In the genomic region with DNA sequence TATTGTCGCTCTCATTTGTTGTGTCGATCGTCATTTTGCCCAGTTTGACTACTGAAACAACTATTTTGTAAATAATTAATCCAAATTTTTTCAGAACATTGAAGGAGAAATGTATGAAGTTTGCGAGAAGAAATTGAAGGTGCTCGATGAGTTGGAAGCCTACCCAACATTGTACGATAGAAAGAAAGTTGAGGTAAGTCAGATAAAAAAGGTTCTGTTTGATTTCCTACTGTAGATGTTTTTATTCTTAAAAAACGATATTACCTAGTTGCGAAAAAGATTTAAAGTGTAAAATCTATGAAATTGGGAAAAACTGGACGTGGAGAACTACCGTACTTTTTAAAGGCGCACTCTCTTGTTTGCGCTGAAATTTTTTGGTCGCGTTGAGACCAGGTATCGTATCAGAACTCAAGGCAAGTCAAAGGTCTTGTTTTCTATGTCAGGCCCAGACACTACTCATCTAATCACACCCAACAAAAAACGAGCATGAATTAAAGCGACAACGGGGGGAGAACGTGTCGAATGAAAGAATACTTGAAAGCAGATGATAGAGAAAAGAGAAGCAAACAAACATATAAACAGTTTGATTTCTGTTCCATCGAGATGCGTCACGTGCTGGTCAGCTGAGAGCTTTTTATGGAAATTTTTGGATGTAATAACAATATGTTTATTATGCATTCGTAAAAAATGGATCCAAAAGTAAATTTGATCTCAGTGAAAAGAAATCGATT, we compare ENCODE assay signal across 5 worm cellular contexts.
TF ChIP-seq lines count a peak whose summit lies in the region.

A gene (minus strand): TSS at position 51 of the 731 bp plus-strand sequence.

TF ChIP-seq in whole organism, L1 larva, 84 proteins besides CTCF, POLR2A, EP300 and RAD21:
- no peak for TF ChIP-seq ceh-8 (GFP tag; optimal IDR thresholded peaks at IDR 0.05; lab: Kevin White, UChicago)
- TF ChIP-seq efl-1 (optimal IDR thresholded peaks at IDR 0.05; lab: Kevin White, UChicago) = no peak
- peak in 1 of 2 experiments; percentile 26 for TF ChIP-seq efl-1 (GFP tag; optimal IDR thresholded peaks at IDR 0.05 in 1 of 2; lab: Kevin White, UChicago)
- no peak for TF ChIP-seq skn-1 (tag; optimal IDR thresholded peaks at IDR 0.05; lab: Kevin White, UChicago)
- TF ChIP-seq dpl-1 (GFP tag; optimal IDR thresholded peaks at IDR 0.05; lab: Kevin White, UChicago) = no peak
- TF ChIP-seq C16A3.4 (tag; optimal IDR thresholded peaks at IDR 0.05; lab: Kevin White, UChicago) = peak; percentile 1
- no peak for TF ChIP-seq nhr-20 (tag; optimal IDR thresholded peaks at IDR 0.05; lab: Kevin White, UChicago)
- peak; percentile 7 for TF ChIP-seq mep-1 (tag; optimal IDR thresholded peaks at IDR 0.05; lab: Kevin White, UChicago)
- TF ChIP-seq lin-14 (GFP tag; optimal IDR thresholded peaks at IDR 0.05; lab: Kevin White, UChicago) = peak; percentile 8
- TF ChIP-seq lin-35 (GFP tag; optimal IDR thresholded peaks at IDR 0.05; lab: Kevin White, UChicago) = peak in 1 of 2 experiments; percentile 45

TF ChIP-seq in whole organism, L2 larva, 48 proteins besides CTCF, POLR2A, EP300 and RAD21:
- peak; percentile 36 for TF ChIP-seq crh-2 (tag; optimal IDR thresholded peaks at IDR 0.05; lab: Kevin White, UChicago)
- no peak for TF ChIP-seq elt-3 (tag; optimal IDR thresholded peaks at IDR 0.05; lab: Kevin White, UChicago)
- peak; percentile 42 for TF ChIP-seq nhr-129 (tag; optimal IDR thresholded peaks at IDR 0.05; lab: Kevin White, UChicago)
- peak; percentile 20 for TF ChIP-seq ama-1 (optimal IDR thresholded peaks at IDR 0.05; lab: Kevin White, UChicago)
- TF ChIP-seq C34F6.9 (tag; optimal IDR thresholded peaks at IDR 0.05; lab: Kevin White, UChicago) = peak; percentile 21
- TF ChIP-seq unc-62 (GFP tag; optimal IDR thresholded peaks at IDR 0.05; lab: Kevin White, UChicago) = no peak

TF ChIP-seq in whole organism, L3 larva, 47 proteins besides CTCF, POLR2A, EP300 and RAD21:
- TF ChIP-seq tbx-2 (tag; optimal IDR thresholded peaks at IDR 0.05; lab: Kevin White, UChicago) (no peak), unc-39 (tag; optimal IDR thresholded peaks at IDR 0.05; lab: Kevin White, UChicago) (no peak), R02D3.7 (tag; optimal IDR thresholded peaks at IDR 0.05; lab: Kevin White, UChicago) (no peak), unc-62 (GFP tag; optimal IDR thresholded peaks at IDR 0.05; lab: Kevin White, UChicago) (no peak), egl-5 (tag; optimal IDR thresholded peaks at IDR 0.05; lab: Kevin White, UChicago) (no peak), ceh-9 (tag; optimal IDR thresholded peaks at IDR 0.05; lab: Kevin White, UChicago) (no peak), ceh-28 (tag; optimal IDR thresholded peaks at IDR 0.05; lab: Kevin White, UChicago) (no peak), elt-3 (tag; optimal IDR thresholded peaks at IDR 0.05; lab: Kevin White, UChicago) (no peak), nhr-77 (tag; optimal IDR thresholded peaks at IDR 0.05; lab: Kevin White, UChicago) (no peak), eor-1 (tag; optimal IDR thresholded peaks at IDR 0.05; lab: Kevin White, UChicago) (no peak), pha-4 (tag; optimal IDR thresholded peaks at IDR 0.05; lab: Kevin White, UChicago) (peak; percentile 53), fkh-2 (tag; optimal IDR thresholded peaks at IDR 0.05; lab: Kevin White, UChicago) (no peak), ama-1 (optimal IDR thresholded peaks at IDR 0.05; lab: Kevin White, UChicago) (peak; percentile 85), nhr-25 (tag; optimal IDR thresholded peaks at IDR 0.05; lab: Kevin White, UChicago) (no peak), elt-2 (tag; optimal IDR thresholded peaks at IDR 0.05; lab: Kevin White, UChicago) (peak; percentile 66), fos-1 (tag; optimal IDR thresholded peaks at IDR 0.05; lab: Kevin White, UChicago) (no peak), pqm-1 (tag; optimal IDR thresholded peaks at IDR 0.05; lab: Kevin White, UChicago) (peak; percentile 77), nhr-237 (tag; optimal IDR thresholded peaks at IDR 0.05; lab: Kevin White, UChicago) (no peak), nhr-43 (tag; optimal IDR thresholded peaks at IDR 0.05; lab: Kevin White, UChicago; ENCODE audit: poor library complexity, severe bottlenecking) (no peak), nfya-1 (tag; optimal IDR thresholded peaks at IDR 0.05; lab: Kevin White, UChicago; ENCODE audit: insufficient read depth) (no peak)

TF ChIP-seq in whole organism, L4 larva, 104 proteins besides CTCF, POLR2A, EP300 and RAD21 (continues in another document):
- TF ChIP-seq unc-62 (GFP tag; optimal IDR thresholded peaks at IDR 0.05 in 1 of 2; lab: Kevin White, UChicago) (no peak), unc-62 (tag; optimal IDR thresholded peaks at IDR 0.05; lab: Kevin White, UChicago) (no peak), hlh-30 (tag; optimal IDR thresholded peaks at IDR 0.05; lab: Kevin White, UChicago; ENCODE audit: insufficient read depth) (peak; percentile 82), daf-19 (GFP tag; conservative IDR thresholded peaks at IDR 0.05; lab: Robert Waterston, UW) (no peak), ZK546.5 (tag; optimal IDR thresholded peaks at IDR 0.05; lab: Kevin White, UChicago) (no peak), arid-1 (GFP tag; conservative IDR thresholded peaks at IDR 0.05; lab: Robert Waterston, UW) (no peak), fos-1 (tag; optimal IDR thresholded peaks at IDR 0.05; lab: Kevin White, UChicago) (no peak), nhr-28 (tag; optimal IDR thresholded peaks at IDR 0.05; lab: Kevin White, UChicago) (peak; percentile 42), dve-1 (tag; optimal IDR thresholded peaks at IDR 0.05; lab: Kevin White, UChicago; ENCODE audit: insufficient read depth) (peak; percentile 82), nhr-48 (tag; optimal IDR thresholded peaks at IDR 0.05; lab: Kevin White, UChicago) (no peak), nhr-11 (tag; optimal IDR thresholded peaks at IDR 0.05; lab: Kevin White, UChicago) (peak; percentile 20), mes-2 (tag; optimal IDR thresholded peaks at IDR 0.05; lab: Kevin White, UChicago; ENCODE audit: poor library complexity, severe bottlenecking) (no peak), vab-7 (GFP tag; IDR thresholded peaks at IDR 0.05; lab: Robert Waterston, UW) (no peak), aly-2 (tag; optimal IDR thresholded peaks at IDR 0.05; lab: Kevin White, UChicago) (no peak), mdt-29 (GFP tag; IDR thresholded peaks at IDR 0.05; lab: Robert Waterston, UW) (0 out of 2 replicates have a peak, but pooled peaks have one; percentile 22), lsy-2 (tag; optimal IDR thresholded peaks at IDR 0.05; lab: Kevin White, UChicago) (peak in 1 of 2 experiments; percentile 34), Y105C5A.15 (GFP tag; IDR thresholded peaks at IDR 0.05; lab: Robert Waterston, UW) (no peak), daf-16 (GFP tag; optimal IDR thresholded peaks at IDR 0.05; lab: Kevin White, UChicago) (no peak), daf-16 (tag; optimal IDR thresholded peaks at IDR 0.05; lab: Kevin White, UChicago) (peak; percentile 91), daf-8 (GFP tag; IDR thresholded peaks at IDR 0.05; lab: Robert Waterston, UW) (no peak), nhr-77 (tag; optimal IDR thresholded peaks at IDR 0.05; lab: Kevin White, UChicago) (peak; percentile 53), lin-1 (GFP tag; IDR thresholded peaks at IDR 0.05; lab: Robert Waterston, UW) (0 out of 2 replicates have a peak, but pooled peaks have one; percentile 17), mep-1 (tag; optimal IDR thresholded peaks at IDR 0.05; lab: Kevin White, UChicago) (peak; percentile 20), egl-27 (tag; optimal IDR thresholded peaks at IDR 0.05; lab: Kevin White, UChicago) (no peak), spr-1 (tag; optimal IDR thresholded peaks at IDR 0.05; lab: Kevin White, UChicago) (no peak)

TF ChIP-seq in whole organism, young adult, 124 proteins besides CTCF, POLR2A, EP300 and RAD21 (continues in another document):
- TF ChIP-seq hlh-12 (tag; optimal IDR thresholded peaks at IDR 0.05; lab: Kevin White, UChicago) (no peak), unc-62 (GFP tag; optimal IDR thresholded peaks at IDR 0.05; lab: Kevin White, UChicago) (no peak), ekl-4 (GFP tag; IDR thresholded peaks at IDR 0.05; lab: Robert Waterston, UW) (no peak), hsf-1 (GFP tag; IDR thresholded peaks at IDR 0.05; lab: Robert Waterston, UW) (no peak), snpc-4 (GFP tag; optimal IDR thresholded peaks at IDR 0.05; lab: Kevin White, UChicago) (no peak), snpc-4 (tag; optimal IDR thresholded peaks at IDR 0.05; lab: Kevin White, UChicago) (no peak), lin-40 (tag; optimal IDR thresholded peaks at IDR 0.05; lab: Kevin White, UChicago) (no peak), xnd-1 (tag; optimal IDR thresholded peaks at IDR 0.05; lab: Kevin White, UChicago) (no peak), dpff-1 (tag; optimal IDR thresholded peaks at IDR 0.05; lab: Kevin White, UChicago) (no peak), ztf-18 (tag; optimal IDR thresholded peaks at IDR 0.05; lab: Kevin White, UChicago) (no peak), somi-1 (GFP tag; optimal IDR thresholded peaks at IDR 0.05; lab: Kevin White, UChicago) (no peak), lag-1 (GFP tag; IDR thresholded peaks at IDR 0.05; lab: Robert Waterston, UW) (no peak), gei-17 (GFP tag; optimal IDR thresholded peaks at IDR 0.05; lab: Kevin White, UChicago) (no peak), F39B2.1 (GFP tag; IDR thresholded peaks at IDR 0.05; lab: Robert Waterston, UW) (0 out of 2 replicates have a peak, but pooled peaks have one; percentile 46), cebp-2 (GFP tag; IDR thresholded peaks at IDR 0.05; lab: Robert Waterston, UW) (no peak), Y56A3A.18 (GFP tag; IDR thresholded peaks at IDR 0.05; lab: Robert Waterston, UW) (no peak), lin-54 (GFP tag; optimal IDR thresholded peaks at IDR 0.05; lab: Kevin White, UChicago) (no peak), F55B11.4 (tag; optimal IDR thresholded peaks at IDR 0.05; lab: Kevin White, UChicago; ENCODE audit: borderline replicate concordance, insufficient read depth) (no peak), F52B5.7 (tag; optimal IDR thresholded peaks at IDR 0.05; lab: Kevin White, UChicago) (no peak), ama-1 (optimal IDR thresholded peaks at IDR 0.05; lab: Kevin White, UChicago) (peak; percentile 78), ama-1 (GFP tag; optimal IDR thresholded peaks at IDR 0.05; lab: Kevin White, UChicago) (no peak), sea-2 (GFP tag; IDR thresholded peaks at IDR 0.05; lab: Robert Waterston, UW) (no peak), D2030.7 (GFP tag; IDR thresholded peaks at IDR 0.05; lab: Robert Waterston, UW) (no peak), ztf-22 (GFP tag; optimal IDR thresholded peaks at IDR 0.05; lab: Kevin White, UChicago) (no peak), ztf-6 (GFP tag; IDR thresholded peaks at IDR 0.05; lab: Robert Waterston, UW) (no peak), zim-3 (tag; optimal IDR thresholded peaks at IDR 0.05; lab: Kevin White, UChicago) (peak; percentile 14), unc-130 (GFP tag; optimal IDR thresholded peaks at IDR 0.05; lab: Kevin White, UChicago) (no peak), hlh-26 (GFP tag; conservative IDR thresholded peaks at IDR 0.05; lab: Robert Waterston, UW) (no peak), aptf-2 (GFP tag; conservative IDR thresholded peaks at IDR 0.05; lab: Robert Waterston, UW) (no peak), ZK185.1 (tag; optimal IDR thresholded peaks at IDR 0.05; lab: Kevin White, UChicago; ENCODE audit: poor library complexity, severe bottlenecking) (no peak)
